Fruit fly (Drosophila melanogaster) whole organism, embryonic: ENCODE results near the gene CG10435.

Experiments
- Bgb ChIP-seq: fragments of 200-800 bp; sonication (Bioruptor generic); IDR thresholded peaks from 2 replicates; pipeline ENCODE4 v1.3.6; 2022; ENCODE audit warnings: missing biosample characterization, missing genetic modification characterization; ENCODE audit not compliant: partially characterized antibody
- CG10462 ChIP-seq: fragments of 200-800 bp; sonication (Bioruptor generic); optimal IDR thresholded peaks from 2 replicates; lab custom pipeline; 2016; ENCODE audit warnings: missing biosample characterization, missing genetic modification characterization
- CG11456 ChIP-seq: fragments of 200-800 bp; sonication (Bioruptor generic); IDR thresholded peaks from 3 replicates; pipeline ENCODE4 v1.3.6; 2022; ENCODE audit warnings: missing biosample characterization, missing genetic modification characterization
- CG12071 ChIP-seq: fragments of 200-800 bp; sonication (Bioruptor generic); optimal IDR thresholded peaks from 3 replicates; lab custom pipeline; 2018; ENCODE audit warnings: missing biosample characterization, mild to moderate bottlenecking, missing genetic modification characterization
- CG12104 ChIP-seq: fragments of 200-800 bp; sonication (Bioruptor generic); optimal IDR thresholded peaks from 3 replicates; lab custom pipeline; 2016; ENCODE audit warnings: missing biosample characterization, missing genetic modification characterization
- CG14710 ChIP-seq: fragments of 200-800 bp; sonication (Bioruptor generic); optimal IDR thresholded peaks from 3 replicates; lab custom pipeline; 2019; ENCODE audit warnings: missing biosample characterization, mild to moderate bottlenecking, missing genetic modification characterization, moderate library complexity
- CG14860 ChIP-seq: fragments of 200-800 bp; sonication (Bioruptor generic); IDR thresholded peaks from 3 replicates; pipeline ENCODE4 v1.3.6; 2022; ENCODE audit warnings: missing biosample characterization, missing genetic modification characterization; ENCODE audit not compliant: partially characterized antibody
- CG17568 ChIP-seq: fragments of 200-800 bp; sonication (Bioruptor generic); optimal IDR thresholded peaks from 2 replicates; lab custom pipeline; 2018; ENCODE audit warnings: missing biosample characterization, mild to moderate bottlenecking, missing genetic modification characterization, moderate library complexity
- CG1792 ChIP-seq: fragments of 200-800 bp; sonication (Bioruptor generic); optimal IDR thresholded peaks from 2 replicates; lab custom pipeline; 2016; ENCODE audit warnings: missing biosample characterization, missing genetic modification characterization
- CG2129 ChIP-seq: fragments of 200-800 bp; sonication (Bioruptor generic); IDR thresholded peaks from 2 replicates; pipeline ENCODE4 v1.3.6; 2022; ENCODE audit warnings: missing biosample characterization, missing genetic modification characterization; ENCODE audit not compliant: partially characterized antibody
- CG3065 ChIP-seq: fragments of 200-800 bp; sonication (Bioruptor generic); optimal IDR thresholded peaks from 2 replicates; lab custom pipeline; 2016; ENCODE audit warnings: missing biosample characterization, missing genetic modification characterization
- CG32772 ChIP-seq: fragments of 200-800 bp; sonication (Bioruptor generic); IDR thresholded peaks from 2 replicates; pipeline ENCODE4 v1.3.6; 2022; ENCODE audit warnings: missing biosample characterization, missing genetic modification characterization
- CG3281 ChIP-seq: fragments of 200-800 bp; sonication (Bioruptor generic); optimal IDR thresholded peaks from 3 replicates; lab custom pipeline; 2017; ENCODE audit warnings: missing biosample characterization, mild to moderate bottlenecking, missing genetic modification characterization
- CG33557 ChIP-seq: fragments of 200-800 bp; sonication (Bioruptor generic); optimal IDR thresholded peaks from 2 replicates; lab custom pipeline; 2019; ENCODE audit warnings: missing biosample characterization, mild to moderate bottlenecking, missing genetic modification characterization, moderate library complexity
- CG3407 ChIP-seq: fragments of 200-800 bp; sonication (Bioruptor generic); optimal IDR thresholded peaks from 2 replicates; lab custom pipeline; 2018; ENCODE audit warnings: missing biosample characterization, mild to moderate bottlenecking, missing genetic modification characterization
- CG4360 ChIP-seq: fragments of 200-800 bp; sonication (Bioruptor generic); IDR thresholded peaks from 2 replicates; pipeline ENCODE4 v1.3.6; 2022; ENCODE audit warnings: missing biosample characterization, missing genetic modification characterization
- CG5180 ChIP-seq: fragments of 200-800 bp; sonication (Bioruptor generic); optimal IDR thresholded peaks from 3 replicates; lab custom pipeline; 2017; ENCODE audit warnings: missing biosample characterization, missing genetic modification characterization, mild to moderate bottlenecking, moderate library complexity, missing genetic modification reagents
- CG5953 ChIP-seq: fragments of 200-800 bp; sonication (Bioruptor generic); IDR thresholded peaks from 2 replicates; pipeline ENCODE4 v1.3.6; 2022; ENCODE audit warnings: missing biosample characterization, missing genetic modification characterization
- CG8290 ChIP-seq, 3 experiments: fragments of 200-800 bp; sonication (Bioruptor generic); optimal IDR thresholded peaks; 2 replicates each; lab custom pipeline; 2016 to 2019; ENCODE audit warnings: missing biosample characterization in 3 of 3, missing genetic modification characterization in 3 of 3, mild to moderate bottlenecking in 2 of 3, moderate library complexity in 1 of 3
- CG8478 ChIP-seq: fragments of >200 bp; optimal IDR thresholded peaks from 2 replicates; lab custom pipeline; 2018
- D ChIP-seq, 2 experiments: fragments of 200-800 bp in 1 of 2; fragments of >200 bp in 1 of 2; sonication (Bioruptor generic) in 1 of 2; optimal IDR thresholded peaks; 2 replicates in 1 of 2; 3 replicates in 1 of 2; lab custom pipeline; 2017; ENCODE audit warnings: mild to moderate bottlenecking in 1 of 2, missing biosample characterization in 1 of 2, missing genetic modification characterization in 1 of 2, missing genetic modification reagents in 1 of 2
- D19A ChIP-seq: fragments of 200-800 bp; optimal IDR thresholded peaks from 3 replicates; lab custom pipeline; 2019; ENCODE audit warnings: missing biosample characterization, mild to moderate bottlenecking, missing genetic modification characterization, moderate library complexity
- Drgx ChIP-seq: fragments of 200-800 bp; sonication (Bioruptor generic); IDR thresholded peaks from 2 replicates; pipeline ENCODE4 v1.3.6; 2022; ENCODE audit warnings: missing biosample characterization, missing genetic modification characterization
- Ets97D ChIP-seq: fragments of 200-800 bp; sonication (Bioruptor generic); optimal IDR thresholded peaks from 3 replicates; lab custom pipeline; 2016; ENCODE audit warnings: missing biosample characterization, missing genetic modification characterization
- MBD-R2 ChIP-seq: fragments of 200-800 bp; sonication (Bioruptor generic); IDR thresholded peaks from 2 replicates; pipeline ENCODE4 v1.3.6; 2022; ENCODE audit warnings: missing biosample characterization, missing genetic modification characterization
- Nf-YA ChIP-seq: fragments of 200-800 bp; sonication (Bioruptor generic); IDR thresholded peaks from 2 replicates; pipeline ENCODE4 v1.3.6; 2022; ENCODE audit warnings: missing biosample characterization, missing genetic modification characterization
- Nf-YB ChIP-seq: fragments of 200-800 bp; sonication (Bioruptor generic); optimal IDR thresholded peaks from 3 replicates; lab custom pipeline; 2019; ENCODE audit warnings: missing biosample characterization, mild to moderate bottlenecking, missing genetic modification characterization, moderate library complexity
- Nf-YC ChIP-seq: fragments of 200-800 bp; optimal IDR thresholded peaks from 3 replicates; lab custom pipeline; 2019; ENCODE audit warnings: missing biosample characterization, mild to moderate bottlenecking, missing genetic modification characterization, moderate library complexity
- Oli ChIP-seq: fragments of 200-800 bp; sonication (Bioruptor generic); optimal IDR thresholded peaks from 2 replicates; lab custom pipeline; 2018; ENCODE audit warnings: missing biosample characterization, mild to moderate bottlenecking, missing genetic modification characterization, moderate library complexity
- Opbp ChIP-seq: fragments of 200-800 bp; sonication (Bioruptor generic); IDR thresholded peaks from 3 replicates; pipeline ENCODE4 v1.3.6; 2022; ENCODE audit warnings: missing biosample characterization, missing genetic modification characterization; ENCODE audit not compliant: partially characterized antibody
- Optix ChIP-seq: fragments of 200-800 bp; sonication (Bioruptor generic); IDR thresholded peaks from 3 replicates; pipeline ENCODE4 v1.3.6; 2022; ENCODE audit warnings: missing biosample characterization, missing genetic modification characterization
- Sox100B ChIP-seq: fragments of 200-800 bp; sonication (Bioruptor generic); optimal IDR thresholded peaks from 3 replicates; lab custom pipeline; 2018; ENCODE audit warnings: missing biosample characterization, mild to moderate bottlenecking, missing genetic modification characterization
- aop ChIP-seq: fragments of 200-800 bp; sonication (Bioruptor generic); IDR thresholded peaks from 2 replicates; pipeline ENCODE4 v1.3.6; 2022; ENCODE audit warnings: missing biosample characterization, missing genetic modification characterization
- cato ChIP-seq: fragments of 200-800 bp; sonication (Bioruptor generic); optimal IDR thresholded peaks from 2 replicates; lab custom pipeline; 2016; ENCODE audit warnings: missing biosample characterization, missing genetic modification characterization, borderline replicate concordance
- cg ChIP-seq: fragments of 200-800 bp; sonication (Bioruptor generic); optimal IDR thresholded peaks from 3 replicates; lab custom pipeline; 2019; ENCODE audit warnings: missing biosample characterization, mild to moderate bottlenecking, missing genetic modification characterization, moderate library complexity
- corto ChIP-seq: fragments of 200-800 bp; sonication (Bioruptor generic); optimal IDR thresholded peaks from 2 replicates; lab custom pipeline; 2016; ENCODE audit warnings: missing biosample characterization, mild to moderate bottlenecking, missing genetic modification characterization, moderate library complexity
- lbe ChIP-seq: fragments of 200-800 bp; sonication (Bioruptor generic); optimal IDR thresholded peaks from 2 replicates; lab custom pipeline; 2016; ENCODE audit warnings: missing biosample characterization, mild to moderate bottlenecking, missing genetic modification characterization
- odd ChIP-seq: fragments of 200-800 bp; sonication (Bioruptor generic); optimal IDR thresholded peaks from 2 replicates; lab custom pipeline; 2017; ENCODE audit warnings: missing biosample characterization, mild to moderate bottlenecking, missing genetic modification characterization
- ro ChIP-seq: fragments of 200-800 bp; sonication (Bioruptor generic); IDR thresholded peaks from 2 replicates; pipeline ENCODE4 v1.3.6; 2022; ENCODE audit warnings: missing biosample characterization, missing genetic modification characterization
- so ChIP-seq: fragments of 200-800 bp; sonication (Bioruptor generic); IDR thresholded peaks from 3 replicates; pipeline ENCODE4 v1.3.6; 2022; ENCODE audit warnings: missing biosample characterization, missing genetic modification characterization
- sob ChIP-seq: fragments of 200-800 bp; sonication (Bioruptor generic); IDR thresholded peaks from 2 replicates; pipeline ENCODE4 v1.3.6; 2022; ENCODE audit warnings: missing biosample characterization, missing genetic modification characterization
- sr ChIP-seq: fragments of 200-800 bp; sonication (Bioruptor generic); IDR thresholded peaks from 3 replicates; pipeline ENCODE4 v1.3.6; 2022; ENCODE audit warnings: missing biosample characterization, missing genetic modification characterization
- tll ChIP-seq, 2 experiments: fragments of 200-800 bp in 1 of 2; fragments of >200 bp in 1 of 2; sonication (Bioruptor generic) in 1 of 2; optimal IDR thresholded peaks; 2 replicates each; lab custom pipeline; 2017 to 2019; ENCODE audit warnings: missing biosample characterization in 2 of 2, missing genetic modification characterization in 2 of 2, mild to moderate bottlenecking in 1 of 2, moderate library complexity in 1 of 2
- trem ChIP-seq: fragments of 200-800 bp; optimal IDR thresholded peaks from 3 replicates; lab custom pipeline; 2019; ENCODE audit warnings: missing biosample characterization, mild to moderate bottlenecking, missing genetic modification characterization, moderate library complexity
- wor ChIP-seq: fragments of 200-800 bp; sonication (Bioruptor generic); IDR thresholded peaks from 2 replicates; pipeline ENCODE4 v1.3.6; 2022; ENCODE audit warnings: missing biosample characterization, missing genetic modification characterization
- zen ChIP-seq: fragments of 200-800 bp; sonication (Bioruptor generic); optimal IDR thresholded peaks from 3 replicates; lab custom pipeline; 2018; ENCODE audit warnings: missing biosample characterization, mild to moderate bottlenecking, missing genetic modification characterization, moderate library complexity

Gene CG10435

dm6 chr3R:7963495-7964132 is 49.4 kb downstream of the CG10435 start:
- TF ChIP-seq tll (GFP tag; optimal IDR thresholded peaks at IDR 0.05; lab: Kevin White, UChicago) = no peak
- 0 out of 2 replicates have a peak, but pooled peaks have one; percentile 23 for TF ChIP-seq aop (GFP tag; lab: Robert Waterston, UW)
- TF ChIP-seq sr (GFP tag; lab: Robert Waterston, UW) = peak; percentile 50; the same call in 1 of the 3 replicates
- TF ChIP-seq lbe (GFP tag; lab: Kevin White, UChicago) = peak; percentile 31
- TF ChIP-seq Nf-YB (GFP tag; lab: Kevin White, UChicago) = peak; percentile 97
- TF ChIP-seq CG8478 (lab: Kevin White, UChicago) = peak; percentile 83
- TF ChIP-seq CG32772 = no peak
- TF ChIP-seq CG4360 (GFP tag; lab: Robert Waterston, UW) = peak; percentile 93
- TF ChIP-seq cg (GFP tag; lab: Kevin White, UChicago) = peak; percentile 94
- peak; percentile 68 for TF ChIP-seq D (optimal IDR thresholded peaks at IDR 0.05; lab: Kevin White, UChicago)
- TF ChIP-seq D (GFP tag; optimal IDR thresholded peaks at IDR 0.05; lab: Kevin White, UChicago) = no peak
- no peak for TF ChIP-seq CG14710
- TF ChIP-seq corto (GFP tag; lab: Kevin White, UChicago) = peak; percentile 36
- TF ChIP-seq zen (tag; lab: Kevin White, UChicago) = no peak
- no peak for TF ChIP-seq CG12104
- TF ChIP-seq Nf-YC (tag; lab: Kevin White, UChicago) = peak; percentile 91
- no peak for TF ChIP-seq ro
- TF ChIP-seq CG1792 (GFP tag; lab: Kevin White, UChicago) = no peak
- peak; percentile 15; the same call in 1 of the 2 replicates for TF ChIP-seq Drgx (GFP tag; lab: Robert Waterston, UW)
- TF ChIP-seq MBD-R2 (GFP tag; lab: Robert Waterston, UW) = no peak
- TF ChIP-seq Nf-YA (GFP tag; lab: Robert Waterston, UW) = peak; percentile 66; the same call in 1 of the 2 replicates
- no peak for TF ChIP-seq so (GFP tag; lab: Robert Waterston, UW)
- TF ChIP-seq Opbp (GFP tag; lab: Robert Waterston, UW) = 0 out of 3 replicates have a peak, but pooled peaks have one; percentile 35
- TF ChIP-seq CG5180 = peak; percentile 98
- no peak for TF ChIP-seq CG12071 (GFP tag; lab: Kevin White, UChicago)

dm6 chr3R:7962778-7963494 is 50.1 kb downstream of the CG10435 start:
- no peak for TF ChIP-seq CG3281 (GFP tag; lab: Kevin White, UChicago)
- no peak for TF ChIP-seq CG8290 (GFP tag; optimal IDR thresholded peaks at IDR 0.05; lab: Kevin White, UChicago)
- no peak for TF ChIP-seq CG8290 (tag; optimal IDR thresholded peaks at IDR 0.05; lab: Kevin White, UChicago)
- no peak for TF ChIP-seq CG3065 (GFP tag; lab: Kevin White, UChicago)
- TF ChIP-seq CG5953 (GFP tag; lab: Robert Waterston, UW) = peak; percentile 46; the same call in 1 of the 2 replicates
- peak; percentile 43 for TF ChIP-seq trem
- no peak for TF ChIP-seq CG11456 (GFP tag; lab: Robert Waterston, UW)
- TF ChIP-seq Oli (tag; lab: Kevin White, UChicago) = peak; percentile 79
- peak; percentile 63 for TF ChIP-seq CG3407
- TF ChIP-seq CG14710 = peak; percentile 78
- peak; percentile 72 for TF ChIP-seq CG33557 (GFP tag; lab: Kevin White, UChicago)
- TF ChIP-seq Ets97D (GFP tag; lab: Kevin White, UChicago) = no peak
- peak; percentile 33 for TF ChIP-seq odd (GFP tag; lab: Kevin White, UChicago)
- peak; percentile 22 for TF ChIP-seq CG10462 (GFP tag; lab: Kevin White, UChicago)
- TF ChIP-seq sob (GFP tag; lab: Robert Waterston, UW) = no peak
- TF ChIP-seq cato = peak; percentile 42
- TF ChIP-seq Optix (GFP tag; lab: Robert Waterston, UW) = 0 out of 3 replicates have a peak, but pooled peaks have one; percentile 15
- TF ChIP-seq CG14860 (GFP tag; lab: Robert Waterston, UW) = 0 out of 3 replicates have a peak, but pooled peaks have one; percentile 34
- TF ChIP-seq wor = peak; percentile 39; the same call in 1 of the 2 replicates
- TF ChIP-seq Sox100B = peak; percentile 81
- TF ChIP-seq D19A = peak; percentile 56
- no peak for TF ChIP-seq Bgb
- TF ChIP-seq CG2129 (GFP tag; lab: Robert Waterston, UW) = no peak
- TF ChIP-seq CG17568 (GFP tag; lab: Kevin White, UChicago) = no peak
